Fruit fly (Drosophila melanogaster): ENCODE measurements around the gene CG3473.
A peak's percentile ranks its signal among the peaks of the same experiment; 100 is the strongest.

The CG3473 gene

DNA sequence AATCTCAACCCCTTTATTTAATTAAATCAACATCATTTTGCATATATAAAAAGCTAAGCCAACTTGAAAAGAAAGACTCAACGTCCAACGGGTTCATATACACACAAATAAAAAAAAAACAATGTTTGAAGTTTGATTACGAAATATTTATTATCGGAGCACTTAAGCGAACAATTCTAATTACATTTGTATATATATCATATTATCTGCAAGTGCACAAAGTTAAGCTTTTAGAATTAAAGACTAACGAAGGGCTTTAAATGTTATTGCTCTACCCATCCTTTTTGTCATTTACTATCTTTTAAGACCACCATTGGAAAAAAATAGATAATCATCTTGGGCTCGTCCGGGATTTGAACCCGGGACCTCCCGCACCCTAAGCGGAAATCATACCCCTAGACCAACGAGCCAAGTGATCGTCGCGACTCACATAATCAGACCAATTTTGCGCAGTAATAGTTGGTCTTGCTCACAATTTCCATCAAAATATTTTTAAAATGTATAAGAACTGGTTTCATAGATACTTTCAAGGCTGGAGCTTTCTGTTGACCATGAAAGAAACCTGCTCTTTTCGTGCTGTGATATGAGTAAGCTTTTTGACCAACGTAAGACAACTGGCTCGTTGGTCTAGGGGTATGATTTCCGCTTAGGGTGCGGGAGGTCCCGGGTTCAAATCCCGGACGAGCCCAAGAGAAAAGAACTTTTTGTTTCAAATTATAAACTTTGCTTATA is 35.7 kb upstream of the CG3473 start (continued):
- peak; percentile 64; the same call in 1 of the 2 replicates for TF ChIP-seq ato (GFP tag; IDR thresholded peaks at IDR 0.05; ENCODE audit: partially characterized antibody)
- peak; percentile 15 for TF ChIP-seq CG15269 (tag; optimal IDR thresholded peaks at IDR 0.05)
- peak; percentile 79 for TF ChIP-seq amos (GFP tag; IDR thresholded peaks at IDR 0.05; ENCODE audit: partially characterized antibody)
- no peak for TF ChIP-seq jigr1 (GFP tag; IDR thresholded peaks at IDR 0.05)
- peak; percentile 75 for TF ChIP-seq CG34224 (GFP tag; IDR thresholded peaks at IDR 0.05; ENCODE audit: partially characterized antibody)
- peak; percentile 82; the same call in 2 of the 3 replicates for TF ChIP-seq CG14860 (GFP tag; IDR thresholded peaks at IDR 0.05; ENCODE audit: partially characterized antibody)
- peak; percentile 70 for TF ChIP-seq vnd (GFP tag; IDR thresholded peaks at IDR 0.05; ENCODE audit: partially characterized antibody)
- TF ChIP-seq CG11456 (GFP tag; IDR thresholded peaks at IDR 0.05): no peak
- TF ChIP-seq HmgD (GFP tag; optimal IDR thresholded peaks at IDR 0.05): no peak
- TF ChIP-seq Hr39 (optimal IDR thresholded peaks at IDR 0.05): no peak
- no peak for TF ChIP-seq gce (GFP tag; IDR thresholded peaks at IDR 0.05)
- TF ChIP-seq HLH4C (GFP tag; IDR thresholded peaks at IDR 0.05; ENCODE audit: partially characterized antibody): peak; percentile 70; the same call in 2 of the 3 replicates
- TF ChIP-seq CG6854 (GFP tag; optimal IDR thresholded peaks at IDR 0.05): peak; percentile 6
- peak; percentile 39; the same call in 1 of the 2 replicates for TF ChIP-seq hbn (GFP tag; IDR thresholded peaks at IDR 0.05; ENCODE audit: partially characterized antibody)
- peak; percentile 96 for TF ChIP-seq ftz-f1 (GFP tag; optimal IDR thresholded peaks at IDR 0.05)
- 0 out of 3 replicates have a peak, but pooled peaks have one; percentile 27 for TF ChIP-seq Dbx (GFP tag; IDR thresholded peaks at IDR 0.05)
- TF ChIP-seq Scr (GFP tag; IDR thresholded peaks at IDR 0.05; ENCODE audit: partially characterized antibody): peak; percentile 76
- peak; percentile 82 for TF ChIP-seq mld (GFP tag; IDR thresholded peaks at IDR 0.05; ENCODE audit: partially characterized antibody)
- peak; percentile 5 for TF ChIP-seq pros (GFP tag; optimal IDR thresholded peaks at IDR 0.05)
- TF ChIP-seq h (optimal IDR thresholded peaks at IDR 0.05): no peak
- TF ChIP-seq mirr (GFP tag; optimal IDR thresholded peaks at IDR 0.05): peak; percentile 15
- TF ChIP-seq tap (tag; optimal IDR thresholded peaks at IDR 0.05): peak; percentile 40
- peak; percentile 83 for TF ChIP-seq CG16813 (GFP tag; IDR thresholded peaks at IDR 0.05; ENCODE audit: partially characterized antibody)
- peak; percentile 74 for TF ChIP-seq exex (tag; optimal IDR thresholded peaks at IDR 0.05)
- TF ChIP-seq CG13894 (tag; optimal IDR thresholded peaks at IDR 0.05): peak; percentile 17
- TF ChIP-seq sqz (GFP tag; optimal IDR thresholded peaks at IDR 0.05): peak; percentile 15
- TF ChIP-seq Bteb2 (GFP tag; optimal IDR thresholded peaks at IDR 0.05): no peak
- peak in 1 of 2 experiments; percentile 9 for TF ChIP-seq eve (GFP tag; optimal IDR thresholded peaks at IDR 0.05)
- no peak for TF ChIP-seq Meics (GFP tag; optimal IDR thresholded peaks at IDR 0.05)
- no peak for TF ChIP-seq nerfin-1 (tag; optimal IDR thresholded peaks at IDR 0.05)
- no peak for TF ChIP-seq CG4404 (GFP tag; IDR thresholded peaks at IDR 0.05)
- TF ChIP-seq chm (GFP tag; IDR thresholded peaks at IDR 0.05): peak; percentile 59; the same call in 1 of the 2 replicates
- peak; percentile 68 for TF ChIP-seq knrl (GFP tag; IDR thresholded peaks at IDR 0.05; ENCODE audit: partially characterized antibody)
- TF ChIP-seq CG11504 (tag; optimal IDR thresholded peaks at IDR 0.05): peak; percentile 3
- no peak for TF ChIP-seq seq (GFP tag; IDR thresholded peaks at IDR 0.05)
- peak; percentile 53 for TF ChIP-seq sna (GFP tag; IDR thresholded peaks at IDR 0.05; ENCODE audit: partially characterized antibody)
- peak; percentile 83 for TF ChIP-seq tna (GFP tag; IDR thresholded peaks at IDR 0.05; ENCODE audit: partially characterized antibody)
- no peak for TF ChIP-seq Poxn (GFP tag; IDR thresholded peaks at IDR 0.05)
- peak; percentile 44; the same call in 1 of the 2 replicates for TF ChIP-seq vvl (GFP tag; IDR thresholded peaks at IDR 0.05)
- no peak for TF ChIP-seq wek (GFP tag; optimal IDR thresholded peaks at IDR 0.05)
- TF ChIP-seq CG34376 (GFP tag; optimal IDR thresholded peaks at IDR 0.05): peak; percentile 33
- TF ChIP-seq bbx (GFP tag; IDR thresholded peaks at IDR 0.05; ENCODE audit: partially characterized antibody): peak; percentile 85
- TF ChIP-seq grn (GFP tag; optimal IDR thresholded peaks at IDR 0.05): peak; percentile 84
- no peak for TF ChIP-seq BEAF-32 (GFP tag; optimal IDR thresholded peaks at IDR 0.05)
- no peak for TF ChIP-seq CG14441 (GFP tag; IDR thresholded peaks at IDR 0.05)
- peak; percentile 64; the same call in 3 of the 4 replicates for TF ChIP-seq Dll (GFP tag; IDR thresholded peaks at IDR 0.05; ENCODE audit: partially characterized antibody)
- no peak for TF ChIP-seq CG12219 (GFP tag; optimal IDR thresholded peaks at IDR 0.05)
- TF ChIP-seq rib (GFP tag; IDR thresholded peaks at IDR 0.05): no peak

All from whole organism, embryonic.